Worm (Caenorhabditis elegans): ENCODE measurements around the gene pqn-41.

ce11 chrIII:1977424-1977823 is 71.7 kb downstream of the pqn-41 start:
- TF ChIP-seq ama-1 (optimal IDR thresholded peaks at IDR 0.05) (no peak), flt-1 (GFP tag; IDR thresholded peaks at IDR 0.05) (no peak), hmg-4 (GFP tag; optimal IDR thresholded peaks at IDR 0.05) (no peak), tbx-11 (GFP tag; IDR thresholded peaks at IDR 0.05) (no peak), aly-1 (tag; optimal IDR thresholded peaks at IDR 0.05) (no peak), pes-1 (GFP tag; IDR thresholded peaks at IDR 0.05) (no peak), sea-1 (GFP tag; conservative IDR thresholded peaks at IDR 0.05) (no peak), ceh-36 (tag; optimal IDR thresholded peaks at IDR 0.05) (no peak), tra-4 (tag; optimal IDR thresholded peaks at IDR 0.05) (no peak), scrt-1 (GFP tag; IDR thresholded peaks at IDR 0.05) (no peak), hmbx-1 (tag; optimal IDR thresholded peaks at IDR 0.05) (no peak), B0310.2 (tag; optimal IDR thresholded peaks at IDR 0.05) (no peak), ets-7 (tag; optimal IDR thresholded peaks at IDR 0.05) (no peak)
